Worm (Caenorhabditis elegans) whole organism, late embryonic: Measurements from ENCODE around the gene ddl-2.

Source experiments
- K02D7.2 ChIP-seq: sonication (generic microtip); optimal IDR thresholded peaks from 2 replicates; lab custom pipeline; 2017; ENCODE audit warnings: mild to moderate bottlenecking, missing genetic modification characterization, missing compliant biosample characterization
- K09A11.1 ChIP-seq: sonication (generic microtip); optimal IDR thresholded peaks from 2 replicates; lab custom pipeline; 2017; ENCODE audit warnings: antibody characterized with exemption, mild to moderate bottlenecking, missing genetic modification characterization, missing compliant biosample characterization; ENCODE audit not compliant: insufficient read depth
- ahr-1 ChIP-seq: sonication (generic microtip); optimal IDR thresholded peaks from 2 replicates; lab custom pipeline; 2016; ENCODE audit warnings: missing genetic modification characterization, missing compliant biosample characterization
- ceh-14 ChIP-seq: sonication (generic microtip); optimal IDR thresholded peaks from 2 replicates; lab custom pipeline; 2016; ENCODE audit warnings: missing genotype, missing genetic modification characterization, missing compliant biosample characterization
- ceh-18 ChIP-seq: sonication (generic microtip); optimal IDR thresholded peaks from 2 replicates; lab custom pipeline; 2016; ENCODE audit warnings: missing genetic modification characterization, missing compliant biosample characterization
- ceh-19 ChIP-seq: fragments of 200-800 bp; sonication (Bioruptor generic); optimal IDR thresholded peaks from 2 replicates; lab custom pipeline; 2018; ENCODE audit warnings: mild to moderate bottlenecking, missing genetic modification characterization, missing compliant biosample characterization
- ceh-30 ChIP-seq: fragments of 150-350 bp; optimal IDR thresholded peaks from 2 replicates; lab custom pipeline; 2014; ENCODE audit warnings: missing biosample characterization, missing genetic modification characterization
- ceh-34 ChIP-seq: sonication (generic microtip); optimal IDR thresholded peaks from 2 replicates; lab custom pipeline; 2016; ENCODE audit warnings: mild to moderate bottlenecking, missing genetic modification characterization, missing compliant biosample characterization
- ceh-9 ChIP-seq: sonication (generic microtip); optimal IDR thresholded peaks from 2 replicates; lab custom pipeline; 2016; ENCODE audit warnings: mild to moderate bottlenecking, missing genetic modification characterization, inconsistent platforms, missing compliant biosample characterization
- dmd-4 ChIP-seq: sonication (generic microtip); optimal IDR thresholded peaks from 2 replicates; lab custom pipeline; 2016; ENCODE audit warnings: borderline replicate concordance, missing genetic modification characterization, missing compliant biosample characterization
- dve-1 ChIP-seq: sonication (generic microtip); optimal IDR thresholded peaks from 2 replicates; lab custom pipeline; 2017; ENCODE audit warnings: antibody characterized with exemption, mild to moderate bottlenecking, missing genetic modification characterization, missing compliant biosample characterization
- elt-2 ChIP-seq: sonication (generic microtip); optimal IDR thresholded peaks from 2 replicates; lab custom pipeline; 2016; ENCODE audit warnings: missing genetic modification reagents, missing genetic modification characterization, missing compliant biosample characterization
- ets-4 ChIP-seq: sonication (generic microtip); optimal IDR thresholded peaks from 2 replicates; lab custom pipeline; 2016; ENCODE audit warnings: missing genetic modification characterization, missing compliant biosample characterization
- eyg-1 ChIP-seq: sonication (generic microtip); optimal IDR thresholded peaks from 2 replicates; lab custom pipeline; 2016; ENCODE audit warnings: missing genotype, missing genetic modification characterization, missing compliant biosample characterization
- fkh-6 ChIP-seq: sonication (generic microtip); optimal IDR thresholded peaks from 2 replicates; lab custom pipeline; 2016; ENCODE audit warnings: missing genetic modification characterization, missing compliant biosample characterization
- gmeb-2 ChIP-seq: sonication (generic microtip); optimal IDR thresholded peaks from 2 replicates; lab custom pipeline; 2016; ENCODE audit warnings: missing genetic modification characterization, inconsistent platforms, missing compliant biosample characterization
- hlh-15 ChIP-seq: sonication (generic microtip); optimal IDR thresholded peaks from 2 replicates; lab custom pipeline; 2016; ENCODE audit warnings: missing genetic modification characterization, missing compliant biosample characterization
- hlh-6 ChIP-seq: sonication (generic microtip); optimal IDR thresholded peaks from 2 replicates; lab custom pipeline; 2016; ENCODE audit warnings: missing genotype, missing genetic modification characterization, missing compliant biosample characterization
- lim-6 ChIP-seq: sonication (generic microtip); optimal IDR thresholded peaks from 2 replicates; lab custom pipeline; 2016; ENCODE audit warnings: missing genetic modification characterization, missing compliant biosample characterization
- mec-3 ChIP-seq: sonication (generic microtip); optimal IDR thresholded peaks from 2 replicates; lab custom pipeline; 2016; ENCODE audit warnings: borderline replicate concordance, missing genetic modification characterization, missing compliant biosample characterization
- nfya-1 ChIP-seq: sonication (generic microtip); optimal IDR thresholded peaks from 2 replicates; lab custom pipeline; 2017; ENCODE audit warnings: missing genetic modification characterization, mild to moderate bottlenecking, missing compliant biosample characterization, antibody characterized with exemption, moderate library complexity
- npax-4 ChIP-seq: sonication (generic microtip); optimal IDR thresholded peaks from 2 replicates; lab custom pipeline; 2016; ENCODE audit warnings: missing genetic modification characterization, missing compliant biosample characterization
- pat-9 ChIP-seq: fragments of 200-800 bp; sonication (Bioruptor generic); optimal IDR thresholded peaks from 2 replicates; lab custom pipeline; 2018; ENCODE audit warnings: mild to moderate bottlenecking, missing genetic modification characterization, moderate library complexity, missing compliant biosample characterization
- pax-1 ChIP-seq: fragments of 150-350 bp; optimal IDR thresholded peaks from 2 replicates; lab custom pipeline; 2014; ENCODE audit warnings: missing biosample characterization, missing genetic modification characterization
- pha-4 ChIP-seq: fragments of 150-350 bp; optimal IDR thresholded peaks from 2 replicates; lab custom pipeline; 2018; ENCODE audit warnings: missing biosample characterization, missing genetic modification reagents, missing genetic modification characterization
- pqm-1 ChIP-seq: sonication (generic microtip); optimal IDR thresholded peaks from 2 replicates; lab custom pipeline; 2016; ENCODE audit warnings: missing genetic modification characterization, missing compliant biosample characterization
- pros-1 ChIP-seq: fragments of 150-350 bp; optimal IDR thresholded peaks from 2 replicates; lab custom pipeline; 2014; ENCODE audit warnings: missing biosample characterization, missing genetic modification reagents, missing genetic modification characterization
- ref-2 ChIP-seq: sonication (generic microtip); optimal IDR thresholded peaks from 2 replicates; lab custom pipeline; 2016; ENCODE audit warnings: missing genetic modification characterization, missing compliant biosample characterization
- sox-2 ChIP-seq: fragments of 200-800 bp; sonication (Bioruptor generic); IDR thresholded peaks from 2 replicates; pipeline ENCODE4 v1.3.6; 2022; ENCODE audit warnings: missing genetic modification reagents, missing genetic modification characterization, missing compliant biosample characterization
- syd-9 ChIP-seq: sonication (generic microtip); optimal IDR thresholded peaks from 2 replicates; lab custom pipeline; 2016; ENCODE audit warnings: mild to moderate bottlenecking, missing genetic modification characterization, moderate library complexity, missing compliant biosample characterization
- tbx-2 ChIP-seq: sonication (generic microtip); optimal IDR thresholded peaks from 2 replicates; lab custom pipeline; 2016; ENCODE audit warnings: missing genetic modification characterization, missing compliant biosample characterization
- tbx-7 ChIP-seq: sonication (generic microtip); optimal IDR thresholded peaks from 2 replicates; lab custom pipeline; 2016; ENCODE audit warnings: missing genotype, missing genetic modification characterization, missing compliant biosample characterization
- unc-3 ChIP-seq, 2 experiments: fragments of 200-800 bp in 1 of 2; sonication (Bioruptor generic) in 1 of 2; sonication (generic microtip) in 1 of 2; conservative IDR thresholded peaks in 1 of 2; optimal IDR thresholded peaks in 1 of 2; 2 replicates each; pipeline versions ENCODE4 v1.3.6 to Lab custom; 2016 to 2022; ENCODE audit warnings: missing compliant biosample characterization in 2 of 2, missing genetic modification characterization in 2 of 2, missing genetic modification reagents in 1 of 2
- unc-86 ChIP-seq: sonication (generic microtip); optimal IDR thresholded peaks from 2 replicates; lab custom pipeline; 2016; ENCODE audit warnings: missing genetic modification characterization, missing compliant biosample characterization
- zip-5 ChIP-seq: sonication (generic microtip); optimal IDR thresholded peaks from 2 replicates; lab custom pipeline; 2016; ENCODE audit warnings: missing genetic modification characterization, missing compliant biosample characterization

ddl-2 gene

ce11 chrII:13521977-13522404, 25.5 kb downstream of the ddl-2 start:
- no peak for TF ChIP-seq ref-2
- no peak for TF ChIP-seq ceh-19 (GFP tag; lab: Kevin White, UChicago)
- no peak for TF ChIP-seq pros-1 (tag; lab: Kevin White, UChicago)
- no peak for TF ChIP-seq nfya-1 (tag; lab: Kevin White, UChicago)
- no peak for TF ChIP-seq pqm-1 (tag; lab: Kevin White, UChicago)
- no peak for TF ChIP-seq lim-6 (tag; lab: Kevin White, UChicago)
- TF ChIP-seq ets-4, result no peak
- no peak for TF ChIP-seq ceh-34 (tag; lab: Kevin White, UChicago)
- no peak for TF ChIP-seq ceh-14
- TF ChIP-seq mec-3 (tag; lab: Kevin White, UChicago), result no peak
- no peak for TF ChIP-seq tbx-2
- TF ChIP-seq ahr-1 (tag; lab: Kevin White, UChicago), result no peak
- TF ChIP-seq hlh-6 (tag; lab: Kevin White, UChicago), result no peak
- no peak for TF ChIP-seq pha-4
- TF ChIP-seq unc-86 (tag; lab: Kevin White, UChicago), result no peak
- no peak for TF ChIP-seq dmd-4 (tag; lab: Kevin White, UChicago)

DNA sequence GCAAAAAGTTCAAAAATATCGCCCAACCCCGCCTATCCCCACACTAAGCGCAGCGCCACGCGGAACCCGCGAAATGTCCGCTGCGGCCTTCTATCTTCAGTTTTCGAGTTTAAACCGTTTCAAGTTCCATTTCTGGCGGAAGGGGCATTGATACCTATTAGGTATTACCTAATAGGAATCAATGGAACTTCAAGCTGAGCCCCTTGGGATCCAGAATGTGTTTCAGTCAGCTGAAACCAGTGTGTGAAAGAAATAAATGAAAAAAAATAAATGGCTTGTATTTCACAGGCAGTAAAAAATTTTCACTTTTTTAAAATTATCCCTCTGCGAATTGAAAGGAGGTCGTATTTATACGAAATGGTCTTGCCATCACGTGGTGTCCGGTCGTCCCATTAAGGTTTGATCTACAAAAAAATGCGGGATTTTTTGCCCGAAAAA, 26.2 kb downstream of the ddl-2 start:
- TF ChIP-seq elt-2 (tag; lab: Kevin White, UChicago) (no peak), unc-3 (GFP tag; conservative IDR thresholded peaks at IDR 0.05; lab: Robert Waterston, UW) (no peak), unc-3 (tag; optimal IDR thresholded peaks at IDR 0.05; lab: Kevin White, UChicago) (no peak), K02D7.2 (tag; lab: Kevin White, UChicago) (no peak), zip-5 (tag; lab: Kevin White, UChicago) (no peak), tbx-7 (tag; lab: Kevin White, UChicago) (no peak), dve-1 (tag; lab: Kevin White, UChicago) (no peak), gmeb-2 (no peak), unc-86 (tag; lab: Kevin White, UChicago) (no peak), ceh-30 (tag; lab: Kevin White, UChicago) (no peak), hlh-15 (tag; lab: Kevin White, UChicago) (no peak), sox-2 (GFP tag; lab: Robert Waterston, UW) (no peak), syd-9 (tag; lab: Kevin White, UChicago) (no peak), npax-4 (tag; lab: Kevin White, UChicago) (no peak), pat-9 (tag; lab: Kevin White, UChicago) (no peak), ets-4 (no peak), eyg-1 (no peak), ceh-18 (no peak), ceh-9 (tag; lab: Kevin White, UChicago) (no peak), pax-1 (tag; lab: Kevin White, UChicago) (no peak), ceh-34 (tag; lab: Kevin White, UChicago) (no peak)
- TF ChIP-seq, all 69 proteins: peak for 0

- TF ChIP-seq elt-2 (tag; lab: Kevin White, UChicago) (no peak), mec-3 (tag; lab: Kevin White, UChicago) (no peak), pat-9 (tag; lab: Kevin White, UChicago) (no peak), pros-1 (tag; lab: Kevin White, UChicago) (no peak), K09A11.1 (tag; lab: Kevin White, UChicago) (no peak), dve-1 (tag; lab: Kevin White, UChicago) (no peak), ceh-18 (no peak)
These were observed 29.8 kb downstream of the ddl-2 start, which contains the start of gene sre-45 for ce11 chrII:13517600-13517999. Gene sre-45 (plus strand): TSS chrII:13517900.

DNA sequence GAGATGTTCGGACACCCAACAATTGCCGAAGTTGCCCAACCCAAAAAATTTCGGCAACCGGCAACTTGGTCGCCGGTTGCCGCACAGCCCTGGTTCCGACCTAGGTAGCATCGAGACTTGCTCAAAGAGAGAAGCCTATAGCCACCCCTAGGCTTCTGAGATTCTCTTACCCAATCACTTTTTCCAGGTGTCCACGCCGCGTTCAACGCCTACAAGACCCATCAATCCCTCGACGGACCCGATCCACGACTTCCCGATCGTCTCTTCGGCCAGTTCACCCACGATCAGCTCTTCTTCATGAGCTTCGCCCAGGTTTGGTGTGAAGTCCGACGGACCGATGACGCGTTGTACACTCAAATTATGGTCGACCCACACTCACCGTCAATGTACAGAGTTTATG, 31.6 kb downstream of the ddl-2 start:
- no peak for TF ChIP-seq fkh-6 (tag; lab: Kevin White, UChicago)
